Fruit fly (Drosophila melanogaster) whole organism, wandering third instar larva: ENCODE results near the gene CG11899.

Source experiments
- Dfd ChIP-seq: fragments of >200 bp; optimal IDR thresholded peaks from 2 replicates; lab custom pipeline; 2017; ENCODE audit warnings: missing biosample characterization, missing genetic modification characterization
- Dif ChIP-seq: fragments of 200-275, 200-300 bp; sonication (Bioruptor generic); optimal IDR thresholded peaks from 2 replicates; lab custom pipeline; 2018; ENCODE audit warnings: missing biosample characterization, missing genetic modification characterization; ENCODE audit not compliant: partially characterized antibody
- N ChIP-seq: fragments of >200 bp; optimal IDR thresholded peaks from 2 replicates; lab custom pipeline; 2018; ENCODE audit warnings: missing biosample characterization, missing external identifiers, missing genetic modification characterization
- dl ChIP-seq, 2 experiments: fragments of 175-275, 200-275 bp in 1 of 2; fragments of 200-275 bp in 1 of 2; sonication (Bioruptor generic); optimal IDR thresholded peaks; lab custom pipeline; 2018; ENCODE audit warnings: mild to moderate bottlenecking in 2 of 2, missing biosample characterization in 2 of 2, missing genetic modification characterization in 2 of 2, moderate library complexity in 2 of 2; ENCODE audit not compliant: partially characterized antibody in 2 of 2, insufficient read depth in 1 of 2
- fru ChIP-seq: fragments of 200-800 bp; sonication (Bioruptor generic); optimal IDR thresholded peaks from 3 replicates; lab custom pipeline; 2016; ENCODE audit warnings: missing biosample characterization, mild to moderate bottlenecking, missing genetic modification characterization
- h ChIP-seq: fragments of 200-800 bp; sonication (Bioruptor generic); optimal IDR thresholded peaks from 3 replicates; lab custom pipeline; 2016; ENCODE audit warnings: missing biosample characterization, mild to moderate bottlenecking, missing genetic modification characterization
- jim ChIP-seq: fragments of 175-275, 200-325 bp; sonication (Bioruptor generic); optimal IDR thresholded peaks from 2 replicates; lab custom pipeline; 2016; ENCODE audit warnings: missing biosample characterization, mild to moderate bottlenecking, missing genetic modification characterization
- pan ChIP-seq: fragments of >200 bp; optimal IDR thresholded peaks from 2 replicates; lab custom pipeline; 2017
- tai ChIP-seq: sonication (Bioruptor generic); optimal IDR thresholded peaks from 2 replicates; lab custom pipeline; 2016; ENCODE audit warnings: missing biosample characterization, missing genetic modification characterization
- usp ChIP-seq: fragments of >200 bp; optimal IDR thresholded peaks from 2 replicates; lab custom pipeline; 2017; ENCODE audit warnings: missing biosample characterization, missing genetic modification characterization
- woc ChIP-seq: sonication (Bioruptor generic); optimal IDR thresholded peaks from 2 replicates; lab custom pipeline; 2016; ENCODE audit warnings: missing biosample characterization, mild to moderate bottlenecking, missing genetic modification characterization

DNA sequence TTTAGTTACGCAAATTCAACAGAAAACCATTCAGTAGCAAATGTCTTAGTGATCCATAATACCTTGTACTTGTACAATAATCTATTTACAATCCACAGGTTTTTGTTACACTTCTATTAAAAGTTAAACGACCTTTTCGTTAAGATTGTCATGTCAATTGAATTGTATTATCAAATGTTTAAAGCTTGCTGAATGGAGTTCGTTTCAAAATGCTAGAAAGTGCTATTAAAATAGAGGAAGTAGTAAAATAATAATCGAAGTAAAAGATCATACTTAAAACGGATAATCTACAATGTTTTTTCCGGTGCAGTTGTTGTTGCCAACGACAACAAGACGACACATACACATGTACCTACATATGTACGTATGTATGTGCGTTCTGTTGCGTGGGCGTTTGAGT, 17.7 kb downstream of the CG11899 start:
- TF ChIP-seq N (GFP tag; lab: Kevin White, UChicago), result no peak
- no peak for TF ChIP-seq tai (GFP tag; lab: Kevin White, UChicago)
- TF ChIP-seq Dif (GFP tag; lab: Kevin White, UChicago), result no peak
- TF ChIP-seq dl (GFP tag; optimal IDR thresholded peaks at IDR 0.05; lab: Kevin White, UChicago; ENCODE audit: insufficient read depth in 1 of 2, partially characterized antibody in 2 of 2), result no peak
- TF ChIP-seq jim, result no peak
- TF ChIP-seq usp, result no peak
- no peak for TF ChIP-seq woc (GFP tag; lab: Kevin White, UChicago)
- TF ChIP-seq h (GFP tag; lab: Kevin White, UChicago), result no peak
- no peak for TF ChIP-seq Dfd (GFP tag; lab: Kevin White, UChicago)
- TF ChIP-seq pan, result no peak
- TF ChIP-seq fru, result no peak
